Fruit fly (Drosophila melanogaster) whole organism, embryonic: ENCODE data around the gene Lcp65Ab1.

Experiments
- CG10462 ChIP-seq: fragments of 200-800 bp; sonication (Bioruptor generic); optimal IDR thresholded peaks from 2 replicates; lab custom pipeline; 2016; ENCODE audit warnings: missing biosample characterization, missing genetic modification characterization
- CG11085 ChIP-seq: fragments of 200-800 bp; sonication (Bioruptor generic); IDR thresholded peaks from 2 replicates; pipeline ENCODE4 v1.3.6; 2022; ENCODE audit warnings: missing biosample characterization, missing genetic modification characterization
- CG12391 ChIP-seq: fragments of 200-800 bp; sonication (Bioruptor generic); optimal IDR thresholded peaks from 3 replicates; lab custom pipeline; 2018; ENCODE audit warnings: missing biosample characterization, mild to moderate bottlenecking, missing genetic modification characterization, moderate library complexity
- CG18262 ChIP-seq: fragments of 200-800 bp; optimal IDR thresholded peaks from 3 replicates; lab custom pipeline; 2019; ENCODE audit warnings: missing biosample characterization, mild to moderate bottlenecking, missing genetic modification characterization, moderate library complexity
- CG2889 ChIP-seq: fragments of 200-800 bp; sonication (Bioruptor generic); IDR thresholded peaks from 3 replicates; pipeline ENCODE4 v1.3.6; 2022; ENCODE audit warnings: missing biosample characterization, missing genetic modification characterization
- NfI ChIP-seq: fragments of 200-800 bp; sonication (Bioruptor generic); optimal IDR thresholded peaks from 3 replicates; lab custom pipeline; 2018; ENCODE audit warnings: missing biosample characterization, mild to moderate bottlenecking, missing genetic modification characterization, moderate library complexity
- Ptx1 ChIP-seq: fragments of 200-800 bp; sonication (Bioruptor generic); IDR thresholded peaks from 2 replicates; pipeline ENCODE4 v1.3.6; 2022; ENCODE audit warnings: missing biosample characterization, missing genetic modification characterization
- ash1 ChIP-seq: fragments of 200-800 bp; sonication (Bioruptor generic); optimal IDR thresholded peaks from 2 replicates; lab custom pipeline; 2018; ENCODE audit warnings: missing biosample characterization, mild to moderate bottlenecking, missing genetic modification characterization
- br ChIP-seq: fragments of >200 bp; optimal IDR thresholded peaks from 2 replicates; lab custom pipeline; 2017
- mam ChIP-seq: fragments of 200-800 bp; sonication (Bioruptor generic); optimal IDR thresholded peaks from 3 replicates; lab custom pipeline; 2016; ENCODE audit warnings: missing biosample characterization, missing genetic modification characterization

- TF ChIP-seq CG11085 (no peak), Ptx1 (GFP tag; lab: Robert Waterston, UW) (peak; percentile 81), ash1 (GFP tag; lab: Kevin White, UChicago) (no peak), CG2889 (GFP tag; lab: Robert Waterston, UW) (no peak), CG18262 (peak; percentile 73), NfI (peak; percentile 43), br (no peak), CG10462 (GFP tag; lab: Kevin White, UChicago) (no peak), CG12391 (peak; percentile 44), mam (GFP tag; lab: Kevin White, UChicago) (no peak)
Observed at dm6 chr3L:6157327-6158032, 8.1 kb downstream of the Lcp65Ab1 start, which contains the start of gene CG13297.
